Fruit fly (Drosophila melanogaster) whole organism, embryonic: ENCODE results near the gene CG42671.

ENCODE experiments used
- Awh ChIP-seq: fragments of 200-800 bp; sonication (Bioruptor generic); IDR thresholded peaks from 2 replicates; pipeline ENCODE4, ENCODE4 v1.3.6; 2022; ENCODE audit warnings: missing biosample characterization, missing genetic modification characterization
- Bteb2 ChIP-seq: fragments of 200-800 bp; sonication (Bioruptor generic); optimal IDR thresholded peaks from 2 replicates; lab custom pipeline; 2016; ENCODE audit warnings: missing biosample characterization, missing genetic modification characterization
- CG10959 ChIP-seq: fragments of 200-800 bp; sonication (Bioruptor generic); IDR thresholded peaks from 2 replicates; pipeline ENCODE4 v1.3.6; 2022; ENCODE audit warnings: missing biosample characterization, missing genetic modification characterization
- CG11247 ChIP-seq: fragments of 200-800 bp; sonication (Bioruptor generic); IDR thresholded peaks from 2 replicates; pipeline ENCODE4 v1.3.6; 2022; ENCODE audit warnings: missing biosample characterization, missing genetic modification characterization
- CG11696 ChIP-seq: fragments of 200-800 bp; sonication (Bioruptor generic); IDR thresholded peaks from 2 replicates; pipeline ENCODE4 v1.3.6; 2022; ENCODE audit warnings: missing biosample characterization, missing genetic modification characterization
- CG12236 ChIP-seq: fragments of 200-800 bp; sonication (Bioruptor generic); optimal IDR thresholded peaks from 2 replicates; lab custom pipeline; 2016; ENCODE audit warnings: missing biosample characterization, missing genetic modification characterization
- CG13123 ChIP-seq: fragments of 200-800 bp; sonication (Bioruptor generic); optimal IDR thresholded peaks from 2 replicates; lab custom pipeline; 2016; ENCODE audit warnings: missing biosample characterization, missing genetic modification characterization
- CG14050 ChIP-seq: fragments of 200-800 bp; sonication (Bioruptor generic); IDR thresholded peaks from 3 replicates; pipeline ENCODE4 v1.3.6; 2022; ENCODE audit warnings: missing biosample characterization, missing genetic modification characterization
- CG15696 ChIP-seq: fragments of 200-800 bp; sonication (Bioruptor generic); optimal IDR thresholded peaks from 2 replicates; lab custom pipeline; 2019; ENCODE audit warnings: missing biosample characterization, mild to moderate bottlenecking, missing genetic modification characterization, moderate library complexity
- CG1602 ChIP-seq: fragments of 200-800 bp; sonication (Bioruptor generic); optimal IDR thresholded peaks from 3 replicates; lab custom pipeline; 2016; ENCODE audit warnings: missing biosample characterization, missing genetic modification characterization
- CG16813 ChIP-seq: fragments of 200-800 bp; sonication (Bioruptor generic); IDR thresholded peaks from 3 replicates; pipeline ENCODE4 v1.3.6; 2022; ENCODE audit warnings: missing biosample characterization, missing genetic modification characterization; ENCODE audit not compliant: partially characterized antibody
- CG17186 ChIP-seq: fragments of 200-800 bp; sonication (Bioruptor generic); optimal IDR thresholded peaks from 3 replicates; lab custom pipeline; 2017; ENCODE audit warnings: missing biosample characterization, missing genetic modification reagents, missing genetic modification characterization
- CG17568 ChIP-seq: fragments of 200-800 bp; sonication (Bioruptor generic); optimal IDR thresholded peaks from 2 replicates; lab custom pipeline; 2018; ENCODE audit warnings: missing biosample characterization, mild to moderate bottlenecking, missing genetic modification characterization, moderate library complexity
- CG17802 ChIP-seq: fragments of 200-800 bp; sonication (Bioruptor generic); optimal IDR thresholded peaks from 2 replicates; lab custom pipeline; 2018; ENCODE audit warnings: missing biosample characterization, mild to moderate bottlenecking, missing genetic modification characterization, moderate library complexity
- CG17912 ChIP-seq: fragments of 200-800 bp; sonication (Bioruptor generic); optimal IDR thresholded peaks from 2 replicates; lab custom pipeline; 2018; ENCODE audit warnings: missing biosample characterization, mild to moderate bottlenecking, missing genetic modification characterization
- CG18011 ChIP-seq: fragments of 200-800 bp; sonication (Bioruptor generic); optimal IDR thresholded peaks from 2 replicates; lab custom pipeline; 2017; ENCODE audit warnings: missing biosample characterization, missing genetic modification characterization, mild to moderate bottlenecking, moderate library complexity, missing genotype
- CG2712 ChIP-seq: fragments of 200-800 bp; optimal IDR thresholded peaks from 3 replicates; lab custom pipeline; 2019; ENCODE audit warnings: missing biosample characterization, mild to moderate bottlenecking, missing genetic modification characterization, moderate library complexity
- CG31224 ChIP-seq: fragments of 200-800 bp; sonication (Bioruptor generic); IDR thresholded peaks from 2 replicates; pipeline ENCODE4 v1.3.6; 2022; ENCODE audit warnings: missing biosample characterization, missing genetic modification characterization
- CG3838 ChIP-seq: fragments of 200-800 bp; sonication (Bioruptor generic); optimal IDR thresholded peaks from 3 replicates; lab custom pipeline; 2016; ENCODE audit warnings: missing biosample characterization, missing genetic modification characterization
- CG4730 ChIP-seq: fragments of 200-800 bp; sonication (Bioruptor generic); IDR thresholded peaks from 2 replicates; pipeline ENCODE4 v1.3.6; 2022; ENCODE audit warnings: missing biosample characterization, missing genetic modification characterization
- CG6765 ChIP-seq: fragments of 200-800 bp; sonication (Bioruptor generic); optimal IDR thresholded peaks from 3 replicates; lab custom pipeline; 2017; ENCODE audit warnings: missing biosample characterization, mild to moderate bottlenecking, missing genetic modification characterization
- CG7839 ChIP-seq: fragments of 200-800 bp; sonication (Bioruptor generic); optimal IDR thresholded peaks from 3 replicates; lab custom pipeline; 2018; ENCODE audit warnings: missing biosample characterization, mild to moderate bottlenecking, missing genetic modification characterization, moderate library complexity
- CG9932 ChIP-seq: fragments of 200-800 bp; sonication (Bioruptor generic); IDR thresholded peaks from 2 replicates; pipeline ENCODE4 v1.3.6; 2022; ENCODE audit warnings: missing biosample characterization, missing genetic modification characterization
- CHES-1-like ChIP-seq: fragments of 200-800 bp; sonication (Bioruptor generic); optimal IDR thresholded peaks from 2 replicates; lab custom pipeline; 2016; ENCODE audit warnings: missing biosample characterization, missing genetic modification characterization
- D19B ChIP-seq: fragments of 200-800 bp; sonication (Bioruptor generic); optimal IDR thresholded peaks from 2 replicates; lab custom pipeline; 2017; ENCODE audit warnings: missing biosample characterization, mild to moderate bottlenecking, missing genetic modification characterization
- H2.0 ChIP-seq: fragments of 200-800 bp; sonication (Bioruptor generic); IDR thresholded peaks from 2 replicates; pipeline ENCODE4 v1.3.6; 2022; ENCODE audit warnings: missing biosample characterization, missing genetic modification characterization
- Hr51 ChIP-seq, 2 experiments: fragments of 200-800 bp; sonication (Bioruptor generic); optimal IDR thresholded peaks; 2 replicates in 1 of 2; 3 replicates in 1 of 2; lab custom pipeline; 2016 to 2018; ENCODE audit warnings: missing biosample characterization in 2 of 2, missing genetic modification characterization in 2 of 2, mild to moderate bottlenecking in 1 of 2, moderate library complexity in 1 of 2
- Lpt ChIP-seq: fragments of >200 bp; optimal IDR thresholded peaks from 2 replicates; lab custom pipeline; 2018; ENCODE audit warnings: missing biosample characterization, missing genetic modification characterization
- Mrtf ChIP-seq: fragments of 200-800 bp; sonication (Bioruptor generic); IDR thresholded peaks from 3 replicates; pipeline ENCODE4 v1.3.6; 2022; ENCODE audit warnings: missing biosample characterization, missing genetic modification characterization
- NFAT ChIP-seq: fragments of 200-800 bp; sonication (Bioruptor generic); IDR thresholded peaks from 2 replicates; pipeline ENCODE4 v1.3.6; 2022; ENCODE audit warnings: missing biosample characterization, missing genetic modification characterization
- ac ChIP-seq: fragments of 200-800 bp; sonication (Bioruptor generic); optimal IDR thresholded peaks from 3 replicates; lab custom pipeline; 2017; ENCODE audit warnings: missing biosample characterization, mild to moderate bottlenecking, missing genetic modification characterization
- ap ChIP-seq: fragments of 200-800 bp; sonication (Bioruptor generic); IDR thresholded peaks from 2 replicates; pipeline ENCODE4 v1.3.6; 2022; ENCODE audit warnings: missing biosample characterization, missing genetic modification characterization
- bowl ChIP-seq: fragments of 200-800 bp; sonication (Bioruptor generic); IDR thresholded peaks from 2 replicates; pipeline ENCODE4 v1.3.6; 2022; ENCODE audit warnings: missing biosample characterization, missing genetic modification characterization
- cg ChIP-seq: fragments of 200-800 bp; sonication (Bioruptor generic); optimal IDR thresholded peaks from 3 replicates; lab custom pipeline; 2019; ENCODE audit warnings: missing biosample characterization, mild to moderate bottlenecking, missing genetic modification characterization, moderate library complexity
- ci ChIP-seq: fragments of 200-800 bp; sonication (Bioruptor generic); IDR thresholded peaks from 3 replicates; pipeline ENCODE4 v1.3.6; 2022; ENCODE audit warnings: missing biosample characterization, missing genetic modification characterization
- crp ChIP-seq, 2 experiments: fragments of 200-800 bp; sonication (Bioruptor generic); optimal IDR thresholded peaks; 2 replicates in 1 of 2; 3 replicates in 1 of 2; lab custom pipeline; 2017; ENCODE audit warnings: missing biosample characterization in 2 of 2, missing genetic modification characterization in 2 of 2, mild to moderate bottlenecking in 1 of 2, moderate library complexity in 1 of 2
- da ChIP-seq: fragments of 200-800 bp; sonication (Bioruptor generic); optimal IDR thresholded peaks from 2 replicates; lab custom pipeline; 2016; ENCODE audit warnings: missing biosample characterization, missing genetic modification characterization
- dysf ChIP-seq: fragments of 200-800 bp; sonication (Bioruptor generic); IDR thresholded peaks from 3 replicates; pipeline ENCODE4 v1.3.6; 2022; ENCODE audit warnings: missing biosample characterization, missing genetic modification characterization
- gem ChIP-seq: fragments of 200-800 bp; sonication (Bioruptor generic); optimal IDR thresholded peaks from 2 replicates; lab custom pipeline; 2019; ENCODE audit warnings: missing biosample characterization, mild to moderate bottlenecking, missing genetic modification characterization, moderate library complexity
- hb ChIP-seq: fragments of 200-800 bp; sonication (Bioruptor generic); IDR thresholded peaks from 3 replicates; pipeline ENCODE4 v1.3.6; 2022; ENCODE audit warnings: missing biosample characterization, missing genetic modification characterization; ENCODE audit not compliant: partially characterized antibody
- kah ChIP-seq: fragments of 200-800 bp; sonication (Bioruptor generic); optimal IDR thresholded peaks from 2 replicates; lab custom pipeline; 2018; ENCODE audit warnings: missing biosample characterization, mild to moderate bottlenecking, missing genetic modification characterization
- knrl ChIP-seq: fragments of 200-800 bp; sonication (Bioruptor generic); IDR thresholded peaks from 3 replicates; pipeline ENCODE4 v1.3.6; 2022; ENCODE audit warnings: missing biosample characterization, missing genetic modification characterization; ENCODE audit not compliant: partially characterized antibody
- oc ChIP-seq: fragments of 200-800 bp; sonication (Bioruptor generic); optimal IDR thresholded peaks from 2 replicates; lab custom pipeline; 2018; ENCODE audit warnings: missing biosample characterization, mild to moderate bottlenecking, missing genetic modification characterization, moderate library complexity
- slp2 ChIP-seq: fragments of 200-800 bp; sonication (Bioruptor generic); optimal IDR thresholded peaks from 2 replicates; lab custom pipeline; 2016; ENCODE audit warnings: missing biosample characterization, missing genetic modification characterization
- so ChIP-seq: fragments of 200-800 bp; sonication (Bioruptor generic); IDR thresholded peaks from 3 replicates; pipeline ENCODE4 v1.3.6; 2022; ENCODE audit warnings: missing biosample characterization, missing genetic modification characterization
- ssp ChIP-seq: fragments of 200-800 bp; sonication (Bioruptor generic); IDR thresholded peaks from 2 replicates; pipeline ENCODE4 v1.3.6; 2022; ENCODE audit warnings: missing biosample characterization, missing genetic modification characterization
- stc ChIP-seq: fragments of 200-800 bp; sonication (Bioruptor generic); IDR thresholded peaks from 2 replicates; pipeline ENCODE4 v1.3.6; 2022; ENCODE audit warnings: missing biosample characterization, missing genetic modification characterization
- sug ChIP-seq: fragments of 200-800 bp; optimal IDR thresholded peaks from 2 replicates; lab custom pipeline; 2019; ENCODE audit warnings: missing biosample characterization, mild to moderate bottlenecking, missing genetic modification characterization, moderate library complexity
- tna ChIP-seq: fragments of 200-800 bp; sonication (Bioruptor generic); IDR thresholded peaks from 2 replicates; pipeline ENCODE4 v1.3.6; 2022; ENCODE audit warnings: missing biosample characterization, missing genetic modification characterization; ENCODE audit not compliant: partially characterized antibody
- toy ChIP-seq: fragments of 200-800 bp; sonication (Bioruptor generic); IDR thresholded peaks from 2 replicates; pipeline ENCODE4 v1.3.6; 2022; ENCODE audit warnings: missing biosample characterization, missing genetic modification characterization
- ttk ChIP-seq: fragments of 200-800 bp; sonication (Bioruptor generic); IDR thresholded peaks from 2 replicates; pipeline ENCODE4 v2.1.2; 2022; ENCODE audit warnings: missing biosample characterization, missing genetic modification characterization

CG42671 gene

dm6 chr3L:11260275-11260734 lies 46.0 kb downstream of the CG42671 start (continued):
- peak; percentile 76 for TF ChIP-seq CHES-1-like (GFP tag; lab: Kevin White, UChicago)
- peak; percentile 35 for TF ChIP-seq CG10959
- peak; percentile 63 for TF ChIP-seq CG31224 (GFP tag; lab: Robert Waterston, UW)
- peak; percentile 20 for TF ChIP-seq CG17568 (GFP tag; lab: Kevin White, UChicago)
- TF ChIP-seq crp (GFP tag; optimal IDR thresholded peaks at IDR 0.05; lab: Kevin White, UChicago): no peak
- peak; percentile 74 for TF ChIP-seq CG15696
- TF ChIP-seq Hr51 (GFP tag; optimal IDR thresholded peaks at IDR 0.05; lab: Kevin White, UChicago): peak; percentile 68 to 86
- TF ChIP-seq ttk (GFP tag; lab: Robert Waterston, UW): peak; percentile 53
- TF ChIP-seq CG12236 (GFP tag; lab: Kevin White, UChicago): peak; percentile 79
- peak; percentile 79 for TF ChIP-seq CG1602 (GFP tag; lab: Kevin White, UChicago)
- peak; percentile 97 for TF ChIP-seq CG11696 (GFP tag; lab: Robert Waterston, UW)
- peak; percentile 75 for TF ChIP-seq CG11247 (GFP tag; lab: Robert Waterston, UW)
- no peak for TF ChIP-seq knrl (GFP tag; lab: Robert Waterston, UW)
- TF ChIP-seq CG17186: no peak
- peak; percentile 70 for TF ChIP-seq CG14050 (GFP tag; lab: Robert Waterston, UW)
- 0 out of 2 replicates have a peak, but pooled peaks have one; percentile 25 for TF ChIP-seq bowl
- TF ChIP-seq Bteb2 (GFP tag; lab: Kevin White, UChicago): peak; percentile 75
- no peak for TF ChIP-seq CG16813
- TF ChIP-seq CG9932 (GFP tag; lab: Robert Waterston, UW): peak; percentile 73
- TF ChIP-seq CG3838: peak; percentile 60
- peak; percentile 77 for TF ChIP-seq CG2712
- TF ChIP-seq Awh: no peak
- TF ChIP-seq tna (GFP tag; lab: Robert Waterston, UW): no peak
- TF ChIP-seq CG18011 (GFP tag; lab: Kevin White, UChicago): peak; percentile 45
- TF ChIP-seq ci (GFP tag; lab: Robert Waterston, UW): peak; percentile 73; the same call in 2 of the 3 replicates
- peak; percentile 85 for TF ChIP-seq gem (tag; lab: Kevin White, UChicago)
- no peak for TF ChIP-seq hb (GFP tag; lab: Robert Waterston, UW)
- peak; percentile 68 for TF ChIP-seq H2.0 (GFP tag; lab: Robert Waterston, UW)
- TF ChIP-seq cg (GFP tag; lab: Kevin White, UChicago): peak; percentile 69
- peak; percentile 86 for TF ChIP-seq dysf (GFP tag; lab: Robert Waterston, UW)
- peak; percentile 80; the same call in 1 of the 3 replicates for TF ChIP-seq so
- peak; percentile 39 for TF ChIP-seq ac (GFP tag; lab: Kevin White, UChicago)
- TF ChIP-seq da (GFP tag; lab: Kevin White, UChicago): no peak
- TF ChIP-seq CG6765 (GFP tag; lab: Kevin White, UChicago): peak; percentile 36
- TF ChIP-seq CG7839 (tag; lab: Kevin White, UChicago): peak; percentile 90
- TF ChIP-seq CG17912 (GFP tag; lab: Kevin White, UChicago): no peak
- peak; percentile 32 for TF ChIP-seq CG17802 (tag; lab: Kevin White, UChicago)
- peak; percentile 84 for TF ChIP-seq stc (GFP tag; lab: Robert Waterston, UW)
- no peak for TF ChIP-seq Lpt
- peak; percentile 2; the same call in 1 of the 2 replicates for TF ChIP-seq toy (GFP tag; lab: Robert Waterston, UW)
- peak; percentile 55 for TF ChIP-seq ssp (GFP tag; lab: Robert Waterston, UW)
- peak; percentile 48; the same call in 1 of the 3 replicates for TF ChIP-seq Mrtf
- TF ChIP-seq oc (tag; lab: Kevin White, UChicago): peak; percentile 36
- peak; percentile 66 for TF ChIP-seq slp2 (GFP tag; lab: Kevin White, UChicago)
- peak; percentile 71 for TF ChIP-seq sug (tag; lab: Kevin White, UChicago)
- TF ChIP-seq CG4730 (GFP tag; lab: Robert Waterston, UW): peak; percentile 52
- TF ChIP-seq kah: no peak
- TF ChIP-seq CG13123 (GFP tag; lab: Kevin White, UChicago): peak; percentile 55
- TF ChIP-seq ap (GFP tag; lab: Robert Waterston, UW): peak; percentile 75
- TF ChIP-seq D19B (GFP tag; lab: Kevin White, UChicago): peak; percentile 61
- TF ChIP-seq NFAT (GFP tag; lab: Robert Waterston, UW): peak; percentile 34; the same call in 1 of the 2 replicates
